Worm (Caenorhabditis elegans): ENCODE data around the gene B0496.1.

B0496.1 gene

ce11 chrIV:7445995-7446394 lies at the start of gene B0496.1:
Gene B0496.1, plus strand, starts transcription at chrIV:7446295.
- TF ChIP-seq hmg-1.2 (GFP tag; IDR thresholded peaks at IDR 0.05) (no peak), lin-54 (GFP tag; optimal IDR thresholded peaks at IDR 0.05) (no peak), C06A6.2 (GFP tag; conservative IDR thresholded peaks at IDR 0.05) (no peak)

DNA sequence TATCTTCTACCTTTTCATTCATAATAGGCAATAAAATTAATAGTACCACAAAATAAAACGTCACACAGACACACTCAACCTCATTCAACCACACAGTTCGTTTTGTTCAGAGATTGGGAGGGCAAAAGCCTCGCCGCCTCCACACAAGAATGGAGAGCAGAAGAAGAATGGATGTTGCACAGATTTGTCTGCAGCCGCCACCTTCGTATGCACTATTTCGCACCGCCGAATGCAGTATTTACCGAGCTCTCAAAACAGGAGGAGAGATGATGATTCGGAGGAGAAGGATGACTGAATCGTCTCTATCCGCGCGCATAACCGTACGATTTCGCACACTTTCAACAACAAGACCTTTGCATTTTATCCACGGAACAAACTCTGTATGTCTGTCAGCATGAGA lies 48.6 kb upstream of the B0496.1 start:
- TF ChIP-seq lin-40 (tag; optimal IDR thresholded peaks at IDR 0.05) (no peak), nfya-2 (GFP tag; IDR thresholded peaks at IDR 0.05) (0 out of 2 replicates have a peak, but pooled peaks have one; percentile 50), K12H6.12 (tag; optimal IDR thresholded peaks at IDR 0.05) (peak; percentile 10), F52B5.7 (tag; optimal IDR thresholded peaks at IDR 0.05) (peak; percentile 66), dpff-1 (tag; optimal IDR thresholded peaks at IDR 0.05) (peak; percentile 44), F37B4.10 (GFP tag; IDR thresholded peaks at IDR 0.05) (no peak), pbrm-1 (GFP tag; IDR thresholded peaks at IDR 0.05) (peak; percentile 57; the same call in 1 of the 2 replicates), C06A6.2 (GFP tag; conservative IDR thresholded peaks at IDR 0.05) (no peak), lin-35 (GFP tag; optimal IDR thresholded peaks at IDR 0.05) (no peak), athp-1 (tag; optimal IDR thresholded peaks at IDR 0.05) (peak; percentile 44), egrh-3 (GFP tag; IDR thresholded peaks at IDR 0.05) (no peak), dox-1 (GFP tag; IDR thresholded peaks at IDR 0.05) (no peak), madf-3 (GFP tag; IDR thresholded peaks at IDR 0.05) (0 out of 2 replicates have a peak, but pooled peaks have one; percentile 55), B0336.3 (GFP tag; IDR thresholded peaks at IDR 0.05) (peak; percentile 34; the same call in 1 of the 2 replicates), snpc-3.4 (tag; optimal IDR thresholded peaks at IDR 0.05) (no peak), aptf-3 (GFP tag; IDR thresholded peaks at IDR 0.05) (0 out of 2 replicates have a peak, but pooled peaks have one; percentile 22), fkh-3 (tag; optimal IDR thresholded peaks at IDR 0.05) (no peak), efl-1 (GFP tag; optimal IDR thresholded peaks at IDR 0.05) (no peak), chd-7 (tag; optimal IDR thresholded peaks at IDR 0.05) (peak; percentile 12), akir-1 (GFP tag; optimal IDR thresholded peaks at IDR 0.05) (no peak), let-607 (tag; optimal IDR thresholded peaks at IDR 0.05) (peak in 1 of 2 experiments; percentile 4), cebp-1 (GFP tag; IDR thresholded peaks at IDR 0.05) (no peak), cebp-1 (tag; optimal IDR thresholded peaks at IDR 0.05) (peak; percentile 51), ztf-18 (tag; optimal IDR thresholded peaks at IDR 0.05) (no peak), nhr-80 (tag; optimal IDR thresholded peaks at IDR 0.05) (no peak), madf-6 (GFP tag; IDR thresholded peaks at IDR 0.05) (0 out of 2 replicates have a peak, but pooled peaks have one; percentile 13), lsl-1 (GFP tag; optimal IDR thresholded peaks at IDR 0.05) (no peak), nfyb-1 (GFP tag; IDR thresholded peaks at IDR 0.05) (no peak)

DNA sequence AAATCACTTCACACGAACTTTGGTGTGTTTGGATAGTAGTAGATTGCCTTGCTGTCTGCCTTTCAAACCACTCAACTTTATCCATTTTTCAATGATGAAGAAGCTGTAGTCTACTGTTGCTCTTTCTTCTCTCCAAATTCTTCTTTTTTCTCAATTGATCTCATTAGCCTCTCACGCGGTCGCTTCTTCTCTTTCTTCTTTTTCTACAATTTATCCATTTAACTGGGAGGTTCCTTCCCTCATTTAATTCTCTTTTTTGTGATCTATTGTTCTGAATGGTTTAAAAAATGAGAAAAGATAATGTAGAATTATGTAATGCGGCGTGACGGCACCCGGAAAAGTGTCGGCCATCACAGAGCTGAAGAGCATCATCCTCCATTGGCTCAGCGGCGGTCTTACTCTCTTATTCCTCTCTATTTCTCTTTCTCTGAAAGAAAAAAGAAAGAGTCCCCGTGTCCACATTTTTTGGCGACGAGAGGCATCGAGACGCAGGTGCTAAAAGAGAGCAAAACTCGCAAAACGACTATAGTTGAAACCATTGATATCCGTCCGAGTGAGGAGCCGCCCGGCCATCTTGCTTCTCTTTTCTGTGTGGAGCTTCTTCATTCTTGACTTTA lies 45.5 kb upstream of the B0496.1 start:
- TF ChIP-seq aptf-2 (GFP tag; conservative IDR thresholded peaks at IDR 0.05) (no peak), zfh-2 (GFP tag; conservative IDR thresholded peaks at IDR 0.05) (peak; percentile 60)

ce11 chrIV:7402077-7402476 lies 44.0 kb upstream of the B0496.1 start:
- peak; percentile 80 for TF ChIP-seq egrh-3 (GFP tag; IDR thresholded peaks at IDR 0.05)
- TF ChIP-seq gei-17 (GFP tag; optimal IDR thresholded peaks at IDR 0.05), result no peak
- TF ChIP-seq attf-5 (GFP tag; optimal IDR thresholded peaks at IDR 0.05), result peak; percentile 48
- no peak for TF ChIP-seq tbx-9 (tag; optimal IDR thresholded peaks at IDR 0.05; ENCODE audit: borderline replicate concordance)
- TF ChIP-seq lin-35 (GFP tag; optimal IDR thresholded peaks at IDR 0.05), result peak in 1 of 3 experiments; percentile 45
- TF ChIP-seq lin-40 (tag; optimal IDR thresholded peaks at IDR 0.05), result peak; percentile 75
- peak; percentile 98 for TF ChIP-seq zfh-2 (GFP tag; conservative IDR thresholded peaks at IDR 0.05)
- TF ChIP-seq madf-10 (tag; optimal IDR thresholded peaks at IDR 0.05), result peak; percentile 94
- no peak for TF ChIP-seq rec-8 (tag; optimal IDR thresholded peaks at IDR 0.05)
- peak; percentile 73 for TF ChIP-seq rcor-1 (GFP tag; IDR thresholded peaks at IDR 0.05)
- TF ChIP-seq F37B4.10 (GFP tag; IDR thresholded peaks at IDR 0.05), result 0 out of 2 replicates have a peak, but pooled peaks have one; percentile 34
- 0 out of 2 replicates have a peak, but pooled peaks have one; percentile 24 for TF ChIP-seq pbrm-1 (GFP tag; IDR thresholded peaks at IDR 0.05)
- TF ChIP-seq hmg-1.2 (GFP tag; IDR thresholded peaks at IDR 0.05), result peak; percentile 51; the same call in 1 of the 2 replicates
- TF ChIP-seq nfyb-1 (GFP tag; IDR thresholded peaks at IDR 0.05), result peak; percentile 73
- peak; percentile 89 for TF ChIP-seq K12H6.12 (tag; optimal IDR thresholded peaks at IDR 0.05)
- peak; percentile 63; the same call in 1 of the 2 replicates for TF ChIP-seq K11D2.4 (GFP tag; IDR thresholded peaks at IDR 0.05)
- peak; percentile 50 for TF ChIP-seq chd-7 (tag; optimal IDR thresholded peaks at IDR 0.05)
- TF ChIP-seq mcd-1 (GFP tag; IDR thresholded peaks at IDR 0.05), result peak; percentile 56; the same call in 1 of the 2 replicates
- TF ChIP-seq C17E4.6 (GFP tag; IDR thresholded peaks at IDR 0.05), result no peak
- peak; percentile 58 for TF ChIP-seq ceh-27 (GFP tag; optimal IDR thresholded peaks at IDR 0.05)

Data from whole organism, young adult.